Fruit fly (Drosophila melanogaster) whole organism: ENCODE results near the gene wol.

Experiments
- CG8478 ChIP-seq: fragments of >200 bp; optimal IDR thresholded peaks from 2 replicates; lab custom pipeline; 2018; ENCODE audit warnings: inconsistent platforms
- Dll ChIP-seq: fragments of >200 bp; optimal IDR thresholded peaks from 2 replicates; lab custom pipeline; 2017
- EcR ChIP-seq, 2 experiments: fragments of >200 bp; optimal IDR thresholded peaks; 2 replicates each; lab custom pipeline; 2017; ENCODE audit warnings: missing biosample characterization in 2 of 2, missing genetic modification characterization in 2 of 2, missing genetic modification reagents in 2 of 2
- pan ChIP-seq: fragments of >200 bp; optimal IDR thresholded peaks from 2 replicates; lab custom pipeline; 2017
- psq ChIP-seq: fragments of >200 bp; optimal IDR thresholded peaks from 2 replicates; lab custom pipeline; 2017
- usp ChIP-seq: fragments of >200 bp; optimal IDR thresholded peaks from 2 replicates; lab custom pipeline; 2017; ENCODE audit warnings: missing biosample characterization, missing genetic modification characterization, mixed read lengths

Gene wol

DNA sequence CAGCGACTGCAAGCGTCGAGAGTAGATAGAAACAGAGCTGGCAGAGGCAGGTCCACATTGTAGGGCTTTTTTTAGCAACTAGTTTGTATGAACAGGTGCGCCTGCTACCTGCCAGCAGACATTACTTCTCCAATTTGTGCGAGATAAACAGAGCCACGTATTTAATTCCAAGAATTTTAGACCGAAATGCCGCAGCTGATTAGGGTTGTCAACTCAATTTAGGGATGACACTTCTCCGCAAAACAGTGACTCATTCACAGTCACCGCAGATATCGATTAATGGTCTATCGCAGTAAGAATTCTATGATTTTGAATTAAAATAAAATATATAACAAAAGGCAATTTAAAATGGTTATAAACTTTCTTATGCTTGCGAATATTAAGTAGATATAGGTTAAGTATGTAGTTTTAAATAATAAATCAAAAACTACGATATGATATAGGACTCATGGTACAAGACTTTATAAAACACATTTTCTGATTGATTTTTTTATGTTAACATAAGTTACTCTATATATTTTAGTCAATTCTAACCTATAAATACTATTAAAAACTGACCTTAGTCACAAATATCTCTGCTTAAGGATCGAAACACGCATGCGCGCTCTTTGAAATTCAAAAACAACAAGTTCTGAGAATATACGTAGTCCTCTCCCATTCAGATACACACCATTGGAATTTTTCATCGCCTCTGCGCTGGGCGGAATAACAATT is at the start of gene wol, which contains the start of gene Scgalpha:
TSS of gene wol (minus strand) at position 220 of the 714 bp plus-strand sequence.
TSS of gene Scgalpha (plus strand) at position 664 of the 714 bp plus-strand sequence.
- TF ChIP-seq Dll = no peak
- no peak for TF ChIP-seq usp (GFP tag; lab: Kevin White, UChicago)
- no peak for TF ChIP-seq pan (lab: Kevin White, UChicago)
- TF ChIP-seq CG8478 = no peak
- TF ChIP-seq EcR (GFP tag; optimal IDR thresholded peaks at IDR 0.05; lab: Kevin White, UChicago) = no peak
- TF ChIP-seq psq (lab: Kevin White, UChicago) = no peak

DNA sequence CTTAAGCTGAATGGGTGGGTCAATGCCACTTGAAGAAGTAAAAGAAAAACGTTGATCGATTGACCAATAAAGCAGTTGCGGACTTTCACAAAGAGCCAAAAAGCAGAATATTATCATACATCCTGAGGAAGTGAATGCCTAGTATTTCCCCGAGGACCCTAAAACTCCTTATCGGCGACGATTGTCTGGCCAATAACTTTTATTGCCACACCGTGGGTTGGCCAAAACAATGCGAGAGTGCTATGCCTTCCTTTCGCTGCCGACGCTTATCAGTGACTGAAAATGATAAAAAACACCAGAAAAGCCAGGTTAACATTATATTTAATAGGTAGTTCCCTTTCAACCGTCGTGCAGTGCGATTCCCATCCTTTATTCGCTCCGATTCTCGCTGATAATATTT is 49.1 kb upstream of the wol start, which contains the start of gene Mur29B:
TSS of gene Mur29B (plus strand) at position 324 of the 400 bp plus-strand sequence.
- TF ChIP-seq pan (lab: Kevin White, UChicago) (no peak), psq (lab: Kevin White, UChicago) (no peak), CG8478 (no peak), usp (GFP tag; lab: Kevin White, UChicago) (no peak), Dll (no peak), EcR (GFP tag; optimal IDR thresholded peaks at IDR 0.05; lab: Kevin White, UChicago) (no peak)

DNA sequence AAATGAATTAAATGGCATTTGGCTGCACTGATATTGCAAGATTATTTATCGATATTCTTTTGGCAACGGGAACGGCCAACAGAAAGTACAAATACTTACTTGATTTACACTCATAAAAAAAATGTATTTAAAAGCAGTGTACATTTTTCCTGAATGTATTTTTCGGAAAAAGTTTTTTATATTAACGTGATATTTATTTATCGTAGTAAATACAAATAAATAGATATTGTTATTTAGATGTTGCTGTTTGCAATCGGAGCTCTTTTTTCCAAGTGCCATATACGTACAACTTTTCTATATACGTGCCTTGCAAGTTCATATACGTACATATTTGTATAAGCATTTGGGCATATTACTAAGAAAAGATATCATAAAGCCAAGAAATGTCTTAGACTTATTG is 48.5 kb upstream of the wol start:
- TF ChIP-seq pan (lab: Kevin White, UChicago) = no peak
- no peak for TF ChIP-seq psq (lab: Kevin White, UChicago)
- TF ChIP-seq CG8478 = no peak
- no peak for TF ChIP-seq Dll
- no peak for TF ChIP-seq EcR (GFP tag; optimal IDR thresholded peaks at IDR 0.05; lab: Kevin White, UChicago)
- TF ChIP-seq usp (GFP tag; lab: Kevin White, UChicago) = no peak

DNA sequence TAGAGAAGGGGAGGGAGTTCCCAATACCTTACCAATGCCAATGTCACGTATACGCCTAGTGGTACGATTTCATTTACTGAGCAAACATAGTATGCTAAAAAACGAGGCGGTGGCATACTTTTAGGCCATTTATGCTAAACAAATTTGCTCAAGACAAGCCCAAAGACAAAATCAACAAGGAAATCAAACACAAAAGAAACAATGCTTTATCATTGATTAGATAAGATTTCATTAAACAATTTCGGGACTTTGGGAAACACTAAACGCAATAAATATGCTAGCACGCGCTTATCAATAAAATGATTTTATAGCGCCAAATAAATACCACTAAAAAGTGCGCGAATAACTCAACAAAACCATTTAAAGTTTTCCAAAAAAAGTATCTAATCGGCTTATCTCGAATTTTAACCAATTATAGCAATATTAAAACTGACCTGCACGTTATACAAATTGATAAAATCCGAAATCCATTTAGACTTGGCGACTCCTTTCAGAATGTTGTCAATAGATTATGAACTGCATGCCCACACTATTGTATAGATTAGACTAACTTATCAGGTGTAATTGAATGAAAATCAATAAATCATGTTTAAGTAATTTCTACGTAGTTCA is 47.9 kb upstream of the wol start:
- TF ChIP-seq EcR (GFP tag; optimal IDR thresholded peaks at IDR 0.05; lab: Kevin White, UChicago) (no peak), Dll (no peak), pan (lab: Kevin White, UChicago) (no peak), psq (lab: Kevin White, UChicago) (no peak)

DNA sequence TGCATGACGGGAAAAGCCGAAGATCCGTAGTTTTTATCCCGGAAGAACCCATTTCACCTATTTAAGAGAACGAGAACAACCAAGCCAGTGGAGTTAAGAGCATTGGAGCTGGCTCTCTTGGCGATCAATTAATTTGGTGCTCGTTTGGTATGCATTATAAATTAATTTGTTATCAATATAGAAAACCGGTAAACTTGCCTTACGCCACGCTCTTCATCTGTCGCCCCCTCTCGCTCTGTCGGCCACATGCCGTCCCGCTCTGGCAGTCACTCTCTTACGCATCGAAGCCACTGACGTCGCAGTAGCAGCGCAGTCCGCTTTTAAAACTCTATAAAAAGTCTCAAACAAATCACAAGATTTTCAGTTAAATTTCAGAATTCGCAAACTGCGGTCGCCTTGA is 43.5 kb upstream of the wol start, which contains the start of gene CG7778:
TSS of gene CG7778 (plus strand) at position 361 of the 400 bp plus-strand sequence.
- no peak for TF ChIP-seq EcR (GFP tag; optimal IDR thresholded peaks at IDR 0.05; lab: Kevin White, UChicago)
- TF ChIP-seq usp (GFP tag; lab: Kevin White, UChicago) = no peak
- no peak for TF ChIP-seq CG8478
- no peak for TF ChIP-seq psq (lab: Kevin White, UChicago)
- no peak for TF ChIP-seq Dll
- no peak for TF ChIP-seq pan (lab: Kevin White, UChicago)

DNA sequence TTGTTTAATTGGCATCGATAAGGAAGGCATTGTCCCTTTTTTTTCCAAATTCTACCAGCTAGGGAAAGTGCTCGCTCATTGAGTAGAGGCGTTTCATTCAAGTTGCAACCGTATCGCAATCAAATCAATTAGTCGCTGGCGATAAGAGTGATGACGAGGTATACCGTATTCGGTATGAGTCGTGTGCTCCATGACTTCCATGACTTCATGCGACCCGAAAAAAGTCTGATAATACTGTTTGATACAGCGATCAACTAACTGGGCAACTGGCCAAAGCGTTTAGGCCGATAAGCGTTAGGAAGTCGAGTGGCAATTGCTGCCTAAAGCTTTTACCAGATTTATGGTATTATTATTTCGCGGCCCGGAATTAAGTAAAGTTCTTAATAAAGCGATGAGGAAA is 41.8 kb upstream of the wol start:
- TF ChIP-seq psq (lab: Kevin White, UChicago) = no peak
- TF ChIP-seq Dll = no peak
- no peak for TF ChIP-seq CG8478
- no peak for TF ChIP-seq EcR (GFP tag; optimal IDR thresholded peaks at IDR 0.05; lab: Kevin White, UChicago)
- TF ChIP-seq usp (GFP tag; lab: Kevin White, UChicago) = no peak
- no peak for TF ChIP-seq pan (lab: Kevin White, UChicago)

DNA sequence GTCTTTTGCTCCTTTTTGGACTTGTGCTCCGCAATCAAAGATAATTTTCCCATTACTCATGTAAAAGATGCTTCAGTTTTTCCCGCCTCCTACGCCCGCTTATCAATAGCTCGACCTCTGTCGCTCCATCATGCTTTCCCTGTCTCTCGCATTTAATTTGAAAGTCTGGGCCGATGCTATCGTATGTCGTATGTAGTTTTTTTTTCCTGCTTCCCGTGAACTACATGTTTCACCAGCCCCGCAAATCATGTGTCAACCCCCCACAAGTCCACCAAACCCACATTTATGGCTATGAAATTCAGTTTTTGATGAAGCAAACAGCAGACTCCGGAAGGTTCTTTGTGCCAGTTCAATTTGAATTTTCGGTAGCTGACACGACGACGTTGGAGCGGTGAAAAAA is 39.6 kb upstream of the wol start, which contains the start of gene CG14273:
TSS of gene CG14273 (plus strand) at position 301 of the 400 bp plus-strand sequence.
- TF ChIP-seq Dll (no peak), CG8478 (no peak), psq (lab: Kevin White, UChicago) (no peak), pan (lab: Kevin White, UChicago) (no peak), usp (GFP tag; lab: Kevin White, UChicago) (no peak), EcR (GFP tag; optimal IDR thresholded peaks at IDR 0.05; lab: Kevin White, UChicago) (no peak)

DNA sequence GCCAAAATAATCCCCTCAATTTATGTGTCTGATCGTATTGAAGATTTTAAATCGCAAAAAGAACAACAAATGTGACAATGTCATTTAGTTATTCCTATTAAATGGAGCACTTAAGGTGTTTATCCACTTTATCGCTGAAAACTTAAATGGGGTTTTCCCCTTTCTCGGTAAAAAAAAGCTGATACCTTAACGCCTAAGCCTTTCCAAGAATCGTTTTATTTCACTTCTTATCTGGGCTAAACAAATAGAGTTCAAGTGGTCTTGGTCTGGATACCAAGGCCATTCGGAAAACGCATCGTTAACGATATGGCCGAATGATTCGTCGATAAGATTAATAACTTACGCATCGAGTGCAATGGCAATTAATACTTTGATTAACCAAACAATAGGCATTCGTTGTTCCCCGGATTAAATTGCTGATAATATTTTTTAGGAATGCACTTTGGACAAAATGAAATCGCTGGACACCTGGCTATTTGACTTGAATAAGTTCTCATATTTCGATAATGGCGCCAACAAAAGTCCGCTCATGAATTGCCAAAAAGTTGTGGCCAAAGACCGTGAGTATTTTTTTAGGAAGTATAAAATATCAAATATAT is 37.1 kb upstream of the wol start:
- TF ChIP-seq Dll (no peak), EcR (GFP tag; optimal IDR thresholded peaks at IDR 0.05; lab: Kevin White, UChicago) (no peak), psq (lab: Kevin White, UChicago) (no peak), CG8478 (no peak), pan (lab: Kevin White, UChicago) (no peak), usp (GFP tag; lab: Kevin White, UChicago) (no peak)

DNA sequence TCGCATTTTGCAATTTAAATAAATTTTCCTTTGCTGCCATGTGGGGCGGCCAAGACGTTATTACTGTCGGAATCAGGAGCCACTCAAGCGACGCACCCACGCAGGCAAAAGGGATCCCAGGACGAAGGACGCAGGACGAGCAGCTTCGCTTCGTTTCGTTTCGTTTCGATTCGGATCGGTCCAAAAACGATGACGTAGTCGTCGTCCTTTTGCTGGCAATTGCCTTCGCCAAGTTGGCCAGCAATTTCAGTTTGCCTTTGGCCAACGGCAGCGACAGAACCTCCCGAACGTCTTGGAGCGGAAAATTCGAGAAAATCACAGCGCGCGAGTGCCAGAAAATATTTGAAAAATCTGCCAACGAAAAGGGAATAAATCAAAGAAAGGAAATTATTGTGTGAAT is 35.3 kb upstream of the wol start, which contains the start of gene witty:
TSS of gene witty (plus strand) at position 249 of the 400 bp plus-strand sequence.
- TF ChIP-seq Dll (no peak), pan (lab: Kevin White, UChicago) (no peak), usp (GFP tag; lab: Kevin White, UChicago) (no peak), EcR (GFP tag; optimal IDR thresholded peaks at IDR 0.05; lab: Kevin White, UChicago) (no peak), psq (lab: Kevin White, UChicago) (no peak), CG8478 (no peak)

DNA sequence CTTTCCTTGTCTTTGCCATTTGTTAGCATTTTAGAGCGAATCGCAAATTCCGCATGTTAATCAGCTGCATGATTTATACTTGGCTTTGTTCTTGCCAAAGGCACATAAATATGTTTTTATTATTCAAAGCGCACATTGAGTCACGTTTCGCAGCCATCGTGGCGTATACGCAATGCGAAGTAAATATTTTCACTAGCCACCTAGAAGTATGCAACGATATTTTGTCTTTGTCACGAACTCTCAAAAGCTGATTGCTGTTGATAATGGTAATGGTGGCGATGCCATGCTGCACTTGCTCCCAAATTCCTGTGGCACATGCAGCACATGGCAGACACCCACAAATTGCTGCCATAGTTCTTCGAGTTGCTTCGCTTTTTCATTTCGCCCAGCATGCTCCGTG is 31.9 kb upstream of the wol start:
- TF ChIP-seq EcR (GFP tag; optimal IDR thresholded peaks at IDR 0.05; lab: Kevin White, UChicago) (no peak), pan (lab: Kevin White, UChicago) (no peak), Dll (no peak), usp (GFP tag; lab: Kevin White, UChicago) (no peak), CG8478 (no peak), psq (lab: Kevin White, UChicago) (no peak)

DNA sequence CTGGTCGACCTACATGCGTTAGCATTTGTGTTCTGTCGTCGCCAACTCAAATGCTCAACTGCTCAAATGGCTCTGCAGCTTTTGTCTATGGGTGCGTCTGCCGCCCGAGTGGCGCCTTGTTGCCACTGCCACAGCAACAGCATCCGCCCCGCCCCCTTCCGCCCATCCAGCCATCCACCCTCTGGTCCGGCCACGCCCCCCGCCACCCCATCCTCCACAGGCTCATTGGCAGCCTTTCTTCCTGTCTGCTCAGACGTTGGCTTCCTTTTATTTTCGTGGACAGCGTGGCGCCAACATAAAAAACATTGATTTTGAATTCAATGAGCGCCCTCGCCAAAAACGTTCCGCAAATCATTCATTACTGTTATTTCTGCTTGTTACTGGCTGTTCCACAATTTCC is 30.8 kb upstream of the wol start:
- TF ChIP-seq usp (GFP tag; lab: Kevin White, UChicago) = no peak
- TF ChIP-seq pan (lab: Kevin White, UChicago) = no peak
- TF ChIP-seq EcR (GFP tag; optimal IDR thresholded peaks at IDR 0.05; lab: Kevin White, UChicago) = no peak
- no peak for TF ChIP-seq Dll
- TF ChIP-seq CG8478 = no peak
- no peak for TF ChIP-seq psq (lab: Kevin White, UChicago)
